Fruit fly (Drosophila melanogaster): Measurements from ENCODE around the gene CG1142.

CG1142 gene

DNA sequence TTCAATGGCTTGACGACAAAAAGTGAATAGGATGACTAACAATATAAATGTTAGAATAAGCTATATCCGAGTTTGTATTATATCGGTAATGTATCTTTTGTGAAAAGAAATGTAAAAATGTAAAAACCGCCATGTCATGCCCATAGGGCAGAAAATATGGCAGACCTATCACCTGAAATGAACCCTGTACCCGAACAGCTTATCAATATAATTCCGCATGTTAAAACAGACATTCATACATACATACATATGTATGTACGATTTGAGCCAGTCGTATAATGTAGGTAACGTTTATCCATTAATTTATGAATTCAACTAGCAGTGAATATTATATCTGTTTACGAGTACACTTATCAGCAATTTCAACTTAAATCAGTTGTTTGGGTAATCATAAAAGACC is 16.3 kb upstream of the CG1142 start:
- TF ChIP-seq Pif1B (GFP tag; optimal IDR thresholded peaks at IDR 0.05) (no peak), D1 (tag; optimal IDR thresholded peaks at IDR 0.05) (no peak), CG8159 (tag; optimal IDR thresholded peaks at IDR 0.05) (no peak), Ets98B (GFP tag; IDR thresholded peaks at IDR 0.05) (no peak), EcR (GFP tag; optimal IDR thresholded peaks at IDR 0.05) (no peak), CG8301 (tag; optimal IDR thresholded peaks at IDR 0.05) (no peak), rn (GFP tag; IDR thresholded peaks at IDR 0.05) (no peak), CG32121 (GFP tag; IDR thresholded peaks at IDR 0.05) (no peak), Pif1A (GFP tag; optimal IDR thresholded peaks at IDR 0.05) (no peak), CG34367 (tag; optimal IDR thresholded peaks at IDR 0.05) (no peak), CG10348 (GFP tag; IDR thresholded peaks at IDR 0.05) (no peak), CG9948 (tag; optimal IDR thresholded peaks at IDR 0.05) (no peak), Snoo (tag; optimal IDR thresholded peaks at IDR 0.05) (no peak), fd96Ca (GFP tag; IDR thresholded peaks at IDR 0.05) (no peak), CG13204 (GFP tag; optimal IDR thresholded peaks at IDR 0.05) (no peak), CG4496 (GFP tag; IDR thresholded peaks at IDR 0.05) (no peak), CG15710 (tag; optimal IDR thresholded peaks at IDR 0.05) (no peak)

DNA sequence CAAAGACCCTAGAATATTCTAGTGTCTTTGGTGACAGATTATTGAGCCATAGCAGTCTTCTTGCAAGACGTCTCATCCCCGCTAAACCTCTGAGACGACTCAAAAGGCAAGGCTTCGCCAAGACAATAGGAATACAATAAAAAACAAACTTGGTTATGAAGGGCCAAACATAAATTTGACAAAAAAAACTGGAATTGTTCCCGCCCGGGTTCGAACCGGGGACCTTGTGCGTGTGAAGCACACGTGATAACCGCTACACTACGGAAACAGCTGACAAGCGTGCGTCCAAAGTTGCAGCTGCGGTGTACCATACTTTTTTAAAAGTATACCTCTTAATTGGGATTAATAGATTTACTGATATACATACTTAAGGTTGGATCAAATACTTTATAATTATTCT is 2.1 kb upstream of the CG1142 start:
- TF ChIP-seq CG8301 (tag; optimal IDR thresholded peaks at IDR 0.05) (no peak), CG9948 (tag; optimal IDR thresholded peaks at IDR 0.05) (no peak), Ets98B (GFP tag; IDR thresholded peaks at IDR 0.05) (no peak), CG34367 (tag; optimal IDR thresholded peaks at IDR 0.05) (no peak), CG4496 (GFP tag; IDR thresholded peaks at IDR 0.05) (no peak), CG17806 (tag; optimal IDR thresholded peaks at IDR 0.05) (no peak), CG13204 (GFP tag; optimal IDR thresholded peaks at IDR 0.05) (no peak), Pif1B (GFP tag; optimal IDR thresholded peaks at IDR 0.05) (no peak)

- TF ChIP-seq CG15710 (tag; optimal IDR thresholded peaks at IDR 0.05) (peak; percentile 29), CG13204 (GFP tag; optimal IDR thresholded peaks at IDR 0.05) (peak; percentile 100), CG32121 (GFP tag; IDR thresholded peaks at IDR 0.05) (peak; percentile 68; the same call in 1 of the 2 replicates), Ets98B (GFP tag; IDR thresholded peaks at IDR 0.05) (peak; percentile 79), rn (GFP tag; IDR thresholded peaks at IDR 0.05) (no peak), CG12605 (GFP tag; IDR thresholded peaks at IDR 0.05) (peak; percentile 73), CG14655 (GFP tag; optimal IDR thresholded peaks at IDR 0.05) (peak; percentile 73), Snoo (tag; optimal IDR thresholded peaks at IDR 0.05) (peak; percentile 66), CG10348 (GFP tag; IDR thresholded peaks at IDR 0.05) (no peak), EcR (GFP tag; optimal IDR thresholded peaks at IDR 0.05) (peak; percentile 99), D1 (tag; optimal IDR thresholded peaks at IDR 0.05) (no peak), CG4496 (GFP tag; IDR thresholded peaks at IDR 0.05) (peak; percentile 96), CG34367 (tag; optimal IDR thresholded peaks at IDR 0.05) (peak; percentile 26), CG9948 (tag; optimal IDR thresholded peaks at IDR 0.05) (no peak), Pif1A (GFP tag; optimal IDR thresholded peaks at IDR 0.05) (peak; percentile 64), CG8159 (tag; optimal IDR thresholded peaks at IDR 0.05) (peak; percentile 44), fd96Ca (GFP tag; IDR thresholded peaks at IDR 0.05) (peak; percentile 80; the same call in 2 of the 3 replicates), CG8301 (tag; optimal IDR thresholded peaks at IDR 0.05) (peak; percentile 35), Pif1B (GFP tag; optimal IDR thresholded peaks at IDR 0.05) (peak; percentile 53), gl (tag; optimal IDR thresholded peaks at IDR 0.05) (peak; percentile 71), CG17806 (tag; optimal IDR thresholded peaks at IDR 0.05) (peak; percentile 31)
Observed at dm6 chr3R:7474616-7475120, 1.1 kb upstream of the CG1142 start.

- TF ChIP-seq CG15710 (tag; optimal IDR thresholded peaks at IDR 0.05) = no peak
- no peak for TF ChIP-seq CG14655 (GFP tag; optimal IDR thresholded peaks at IDR 0.05)
- no peak for TF ChIP-seq CG34367 (tag; optimal IDR thresholded peaks at IDR 0.05)
- no peak for TF ChIP-seq CG32121 (GFP tag; IDR thresholded peaks at IDR 0.05)
- TF ChIP-seq CG8301 (tag; optimal IDR thresholded peaks at IDR 0.05) = no peak
- TF ChIP-seq fd96Ca (GFP tag; IDR thresholded peaks at IDR 0.05) = no peak
- TF ChIP-seq CG9948 (tag; optimal IDR thresholded peaks at IDR 0.05) = no peak
- no peak for TF ChIP-seq Pif1B (GFP tag; optimal IDR thresholded peaks at IDR 0.05)
- no peak for TF ChIP-seq EcR (GFP tag; optimal IDR thresholded peaks at IDR 0.05)
- TF ChIP-seq CG10348 (GFP tag; IDR thresholded peaks at IDR 0.05) = no peak
- no peak for TF ChIP-seq Ets98B (GFP tag; IDR thresholded peaks at IDR 0.05)
- no peak for TF ChIP-seq Snoo (tag; optimal IDR thresholded peaks at IDR 0.05)
- no peak for TF ChIP-seq CG13204 (GFP tag; optimal IDR thresholded peaks at IDR 0.05)
- no peak for TF ChIP-seq CG17806 (tag; optimal IDR thresholded peaks at IDR 0.05)
Observed at dm6 chr3R:7471894-7472293, 1.7 kb downstream of the CG1142 start.

DNA sequence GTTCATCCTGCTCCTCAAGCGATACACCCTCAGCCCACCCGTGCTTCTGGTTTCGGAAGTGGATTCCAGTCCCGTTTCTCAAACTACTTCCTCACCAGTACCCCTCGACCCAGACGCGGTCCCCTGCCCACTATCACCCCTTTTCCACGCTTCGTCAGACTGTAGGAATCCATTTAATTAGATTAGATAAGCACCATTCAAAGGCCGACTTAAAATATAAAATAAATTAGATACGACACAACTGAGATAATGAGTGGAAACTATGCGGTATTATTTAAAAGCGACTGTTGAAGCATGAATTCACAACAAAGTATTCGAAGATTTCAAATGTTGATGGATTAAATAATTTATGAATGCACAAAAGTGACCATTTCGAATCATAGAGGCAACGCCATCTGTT is 32.2 kb downstream of the CG1142 start:
- TF ChIP-seq Ets98B (GFP tag; IDR thresholded peaks at IDR 0.05) = no peak

DNA sequence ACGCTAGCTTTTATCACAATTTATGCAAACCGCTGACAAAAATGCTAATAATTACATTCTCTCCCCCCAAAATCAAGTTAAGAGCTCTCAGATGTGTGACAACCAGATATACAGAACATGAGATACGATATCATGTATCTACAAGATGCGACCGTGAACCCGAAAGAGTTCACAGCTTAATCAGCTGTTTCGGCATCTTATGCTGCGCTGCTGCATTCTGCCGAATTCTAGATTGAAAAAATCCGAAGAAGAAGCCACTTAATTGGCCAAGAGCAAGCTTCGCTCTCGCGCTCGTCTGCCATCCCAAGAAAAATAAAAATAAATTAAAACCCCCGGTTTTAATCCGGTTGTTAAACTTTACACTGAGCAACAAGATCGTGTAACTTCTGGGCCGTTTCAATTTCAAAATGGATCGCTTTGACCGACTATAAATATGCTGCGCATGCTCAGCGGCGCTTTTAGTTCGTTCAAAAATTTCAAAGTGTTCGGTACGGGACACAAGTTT is 34.2 kb downstream of the CG1142 start, which contains the start of gene CG14598:
Gene CG14598, plus strand, starts transcription at position 455 of the 505 bp plus-strand sequence.
- TF ChIP-seq EcR (GFP tag; optimal IDR thresholded peaks at IDR 0.05) (peak; percentile 83), CG4496 (GFP tag; IDR thresholded peaks at IDR 0.05) (no peak), CG8159 (tag; optimal IDR thresholded peaks at IDR 0.05) (peak; percentile 22)

DNA sequence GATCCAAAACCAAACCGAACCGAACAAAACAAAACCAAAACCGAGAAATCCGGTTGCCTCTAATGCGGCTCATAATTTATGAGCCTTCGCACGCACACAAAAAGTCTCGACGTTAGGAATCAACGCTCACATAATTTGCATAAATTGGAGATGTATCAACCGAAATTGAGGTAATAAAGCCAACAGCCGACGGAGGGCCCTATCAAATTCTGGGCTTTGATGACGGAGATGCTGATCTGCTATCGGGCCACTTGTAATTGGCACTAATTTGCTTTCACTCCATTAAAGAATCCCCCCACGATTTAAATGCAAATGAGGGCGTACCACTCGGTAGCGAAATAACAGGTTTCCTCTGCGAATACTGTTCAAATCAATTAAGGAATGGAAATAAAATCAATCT is 34.7 kb downstream of the CG1142 start:
- TF ChIP-seq CG8159 (tag; optimal IDR thresholded peaks at IDR 0.05) (no peak), CG8301 (tag; optimal IDR thresholded peaks at IDR 0.05) (no peak), CG14655 (GFP tag; optimal IDR thresholded peaks at IDR 0.05) (no peak), CG4496 (GFP tag; IDR thresholded peaks at IDR 0.05) (no peak), CG9948 (tag; optimal IDR thresholded peaks at IDR 0.05) (no peak), rn (GFP tag; IDR thresholded peaks at IDR 0.05) (no peak), CG13204 (GFP tag; optimal IDR thresholded peaks at IDR 0.05) (no peak), CG17806 (tag; optimal IDR thresholded peaks at IDR 0.05) (no peak), CG34367 (tag; optimal IDR thresholded peaks at IDR 0.05) (no peak), Pif1B (GFP tag; optimal IDR thresholded peaks at IDR 0.05) (no peak), Snoo (tag; optimal IDR thresholded peaks at IDR 0.05) (no peak), Pif1A (GFP tag; optimal IDR thresholded peaks at IDR 0.05) (no peak), D1 (tag; optimal IDR thresholded peaks at IDR 0.05) (no peak), CG12605 (GFP tag; IDR thresholded peaks at IDR 0.05) (no peak), fd96Ca (GFP tag; IDR thresholded peaks at IDR 0.05) (no peak), Ets98B (GFP tag; IDR thresholded peaks at IDR 0.05) (no peak), CG15710 (tag; optimal IDR thresholded peaks at IDR 0.05) (no peak), EcR (GFP tag; optimal IDR thresholded peaks at IDR 0.05) (no peak), CG32121 (GFP tag; IDR thresholded peaks at IDR 0.05) (no peak)

Measured in whole organism, pupa.